Worm (Caenorhabditis elegans) whole organism, L1 larva: ENCODE measurements around the gene str-60.

Experiments used
- lir-3 ChIP-seq: sonication (generic microtip); optimal IDR thresholded peaks from 2 replicates; lab custom pipeline; 2016; ENCODE audit warnings: mild to moderate bottlenecking, missing genetic modification characterization, moderate library complexity, missing compliant biosample characterization; ENCODE audit not compliant: poor library complexity
- vab-15 ChIP-seq: sonication (generic microtip); optimal IDR thresholded peaks from 2 replicates; lab custom pipeline; 2017; ENCODE audit warnings: missing genotype, mild to moderate bottlenecking, missing genetic modification characterization, missing compliant biosample characterization

DNA sequence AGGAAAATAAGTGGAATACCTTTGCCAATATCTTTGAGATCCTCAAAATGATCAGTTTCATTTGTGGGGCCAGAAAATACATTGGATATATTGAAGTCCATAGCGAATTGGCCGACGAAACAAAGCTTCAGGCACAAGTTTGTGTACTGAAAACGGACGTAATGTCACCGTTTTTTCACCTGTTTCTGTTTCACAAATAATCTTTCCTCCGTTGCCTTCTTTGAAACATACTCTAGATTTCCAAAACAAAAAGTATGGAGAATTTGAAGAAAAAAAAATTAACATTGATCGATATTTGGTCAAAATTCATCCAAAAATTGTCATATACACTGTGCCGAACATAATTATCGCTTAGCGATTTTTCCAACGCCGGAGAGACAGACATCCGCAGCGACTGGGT lies 35.2 kb upstream of the str-60 start, which contains the start of gene srz-12:
- TF ChIP-seq lir-3 (tag; lab: Kevin White, UChicago) = no peak
- TF ChIP-seq vab-15 = no peak
